Fruit fly (Drosophila melanogaster): ENCODE measurements around the gene r2d2.

- TF ChIP-seq psq (optimal IDR thresholded peaks at IDR 0.05) (no peak), usp (GFP tag; optimal IDR thresholded peaks at IDR 0.05) (no peak), EcR (GFP tag; optimal IDR thresholded peaks at IDR 0.05) (no peak)
Measured at dm6 chr2L:7767328-7767727, 32.6 kb upstream of the r2d2 start, which contains the start of gene CG7191.
